Worm (Caenorhabditis elegans): ENCODE results near the gene AH6.3.

The AH6.3 gene

DNA sequence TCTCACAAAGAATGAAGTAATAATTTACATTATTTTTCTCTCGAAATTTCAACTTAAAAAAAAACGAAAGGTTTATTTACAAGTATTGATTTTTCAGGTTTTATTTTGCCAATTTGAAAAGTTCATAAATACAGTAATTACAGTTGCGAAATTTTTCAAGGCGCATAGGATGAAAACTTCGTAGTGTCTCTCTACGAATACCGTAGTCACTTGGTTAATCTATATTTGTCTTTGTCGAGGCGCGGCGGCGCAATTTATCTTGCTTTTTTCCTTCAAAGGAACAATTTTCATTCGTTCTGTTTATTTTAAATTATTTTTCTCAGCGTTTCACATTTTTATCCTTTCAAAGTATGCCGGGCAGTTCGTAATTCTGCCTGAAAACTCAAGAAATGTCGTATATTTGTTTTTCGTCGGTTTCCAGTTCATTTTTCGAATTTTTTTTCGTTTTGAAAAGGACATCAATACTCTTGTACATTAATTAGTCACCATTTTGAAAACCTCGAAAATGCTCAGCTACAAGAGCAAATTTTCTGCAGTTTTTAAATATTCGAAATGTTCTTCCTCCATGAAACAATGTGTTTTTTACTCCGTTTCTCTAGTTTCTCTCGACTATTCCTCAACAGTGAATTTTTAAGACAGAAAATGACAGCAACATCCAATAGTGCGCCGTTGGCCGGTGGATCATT, 4.8 kb downstream of the AH6.3 start, which contains the start of gene mex-6:
Gene mex-6 (plus strand): TSS at position 636 of the 686 bp plus-strand sequence.
- TF ChIP-seq M03D4.4 (tag; optimal IDR thresholded peaks at IDR 0.05) (no peak), hlh-1 (tag; optimal IDR thresholded peaks at IDR 0.05) (no peak), mep-1 (tag; optimal IDR thresholded peaks at IDR 0.05) (no peak), lsy-2 (tag; optimal IDR thresholded peaks at IDR 0.05) (no peak), nhr-28 (tag; optimal IDR thresholded peaks at IDR 0.05) (no peak), ceh-43 (GFP tag; optimal IDR thresholded peaks at IDR 0.05) (no peak), flh-1 (GFP tag; optimal IDR thresholded peaks at IDR 0.05) (no peak), zip-8 (tag; optimal IDR thresholded peaks at IDR 0.05) (no peak), snpc-4 (tag; optimal IDR thresholded peaks at IDR 0.05) (no peak), blmp-1 (tag; optimal IDR thresholded peaks at IDR 0.05) (no peak), unc-39 (tag; optimal IDR thresholded peaks at IDR 0.05) (no peak), nhr-76 (tag; optimal IDR thresholded peaks at IDR 0.05) (no peak)

DNA sequence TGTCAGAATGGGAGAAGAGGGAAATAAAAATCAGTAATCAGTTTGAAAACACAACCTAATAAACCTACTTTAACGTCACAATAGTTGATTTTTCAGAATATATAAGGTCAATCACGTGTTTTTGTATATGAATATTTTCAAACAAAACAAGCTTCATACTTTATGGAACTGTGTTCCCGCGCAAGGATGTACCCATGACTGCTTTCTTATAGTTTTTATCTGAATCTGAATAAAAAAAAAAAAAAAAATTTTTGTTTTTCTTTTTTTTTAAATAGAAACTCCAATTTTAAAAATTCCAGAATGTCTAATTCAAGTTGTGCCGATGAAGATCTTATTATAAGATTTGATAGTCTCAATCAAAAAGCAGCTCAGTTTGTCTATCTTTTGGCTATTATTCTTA, 9.6 kb downstream of the AH6.3 start, which contains the start of gene sra-2:
Gene sra-2 (plus strand): TSS at position 301 of the 400 bp plus-strand sequence.
- TF ChIP-seq M03D4.4 (tag; optimal IDR thresholded peaks at IDR 0.05) (no peak), lin-13 (tag; optimal IDR thresholded peaks at IDR 0.05) (no peak), cnd-1 (tag; optimal IDR thresholded peaks at IDR 0.05) (no peak), nhr-2 (tag; optimal IDR thresholded peaks at IDR 0.05) (no peak), ces-1 (GFP tag; optimal IDR thresholded peaks at IDR 0.05) (no peak), nhr-237 (tag; optimal IDR thresholded peaks at IDR 0.05) (no peak), mls-2 (tag; optimal IDR thresholded peaks at IDR 0.05) (no peak), tbx-8 (GFP tag; optimal IDR thresholded peaks at IDR 0.05) (no peak), ceh-43 (GFP tag; optimal IDR thresholded peaks at IDR 0.05) (no peak), bed-3 (GFP tag; optimal IDR thresholded peaks at IDR 0.05) (no peak), hlh-1 (tag; optimal IDR thresholded peaks at IDR 0.05) (no peak), ztf-11 (tag; optimal IDR thresholded peaks at IDR 0.05) (no peak), sem-2 (GFP tag; optimal IDR thresholded peaks at IDR 0.05) (no peak), blmp-1 (tag; optimal IDR thresholded peaks at IDR 0.05) (no peak), zip-8 (tag; optimal IDR thresholded peaks at IDR 0.05) (no peak), ceh-83 (GFP tag; optimal IDR thresholded peaks at IDR 0.05) (no peak), sptf-1 (tag; optimal IDR thresholded peaks at IDR 0.05) (no peak), unc-39 (tag; optimal IDR thresholded peaks at IDR 0.05) (no peak)

DNA sequence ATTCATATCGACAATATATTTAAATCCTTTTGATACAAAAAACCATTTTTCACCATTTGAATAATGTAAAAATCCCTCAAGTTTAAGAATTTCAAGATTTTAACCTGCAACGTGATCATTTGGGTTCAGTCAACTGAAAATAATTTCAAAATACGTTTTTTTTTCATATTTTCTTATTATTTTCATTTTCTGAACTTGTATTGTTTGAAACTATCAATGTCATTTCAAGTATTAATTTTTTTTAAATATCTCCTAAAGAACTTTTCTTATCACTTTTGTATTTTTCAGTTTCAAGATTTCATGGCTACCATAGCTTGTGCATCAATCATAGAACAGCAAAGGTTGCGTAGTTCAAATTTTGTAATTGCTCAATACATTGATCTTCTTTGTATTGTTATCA, 13.2 kb downstream of the AH6.3 start, which contains the start of gene sra-9:
Gene sra-9 (plus strand): TSS at position 301 of the 400 bp plus-strand sequence.
- TF ChIP-seq unc-39 (tag; optimal IDR thresholded peaks at IDR 0.05) (no peak), M03D4.4 (tag; optimal IDR thresholded peaks at IDR 0.05) (no peak), nhr-76 (tag; optimal IDR thresholded peaks at IDR 0.05) (no peak), cnd-1 (tag; optimal IDR thresholded peaks at IDR 0.05) (no peak), mep-1 (tag; optimal IDR thresholded peaks at IDR 0.05) (no peak), elt-3 (tag; optimal IDR thresholded peaks at IDR 0.05) (no peak), zip-8 (tag; optimal IDR thresholded peaks at IDR 0.05) (no peak), ceh-43 (GFP tag; optimal IDR thresholded peaks at IDR 0.05) (no peak), lin-32 (GFP tag; optimal IDR thresholded peaks at IDR 0.05) (no peak), snpc-4 (tag; optimal IDR thresholded peaks at IDR 0.05) (no peak)

DNA sequence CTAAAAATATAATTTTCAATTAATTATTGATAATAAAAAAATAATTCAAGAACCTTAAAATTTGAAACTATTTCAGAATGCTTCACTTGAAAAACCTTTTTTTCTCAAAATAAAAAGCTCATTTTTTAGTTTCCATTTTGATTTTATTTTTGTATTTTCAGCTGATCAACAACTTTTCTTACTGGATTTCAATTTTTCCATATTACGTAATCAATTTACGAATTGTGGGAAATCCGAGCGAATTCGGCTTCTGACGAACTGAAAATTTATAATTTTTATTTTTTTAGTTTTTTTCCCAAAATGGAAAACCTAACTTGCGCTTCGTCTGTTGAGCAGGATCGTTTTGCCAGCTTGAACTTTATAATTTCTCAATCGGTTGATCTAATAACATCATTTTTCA, 18.6 kb downstream of the AH6.3 start, which contains the start of gene sra-8:
Gene sra-8 (plus strand): TSS at position 301 of the 400 bp plus-strand sequence.
- TF ChIP-seq drap-1 (GFP tag; optimal IDR thresholded peaks at IDR 0.05), result no peak
- peak; percentile 51 for TF ChIP-seq zip-8 (tag; optimal IDR thresholded peaks at IDR 0.05)

DNA sequence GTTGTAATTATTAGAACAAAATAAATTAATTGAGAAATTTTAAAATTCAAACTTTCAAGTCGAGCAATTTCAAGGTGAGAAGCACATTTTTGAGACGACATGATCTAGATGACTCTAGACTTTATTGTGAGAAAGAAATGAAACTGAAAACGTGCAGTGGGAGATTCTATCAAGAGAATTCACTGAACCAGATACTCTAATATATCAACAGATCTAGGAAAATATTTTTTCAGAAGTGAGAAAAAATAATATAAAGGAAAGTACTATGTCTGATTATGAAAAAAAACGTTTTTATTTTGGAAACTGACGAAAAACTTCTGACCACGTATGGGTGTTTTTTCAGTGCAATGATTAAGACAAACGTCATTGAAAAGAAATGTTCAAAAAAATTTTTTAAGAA, 21.9 kb downstream of the AH6.3 start, which contains the start of gene sra-3:
Gene sra-3 (minus strand): TSS at position 101 of the 400 bp plus-strand sequence.
- no peak for TF ChIP-seq ces-1 (GFP tag; optimal IDR thresholded peaks at IDR 0.05)
- no peak for TF ChIP-seq ceh-43 (GFP tag; optimal IDR thresholded peaks at IDR 0.05)
- no peak for TF ChIP-seq tbx-8 (GFP tag; optimal IDR thresholded peaks at IDR 0.05)
- no peak for TF ChIP-seq nhr-76 (tag; optimal IDR thresholded peaks at IDR 0.05)
- TF ChIP-seq elt-1 (tag; optimal IDR thresholded peaks at IDR 0.05; ENCODE audit: borderline replicate concordance, insufficient read depth), result no peak
- no peak for TF ChIP-seq snpc-4 (tag; optimal IDR thresholded peaks at IDR 0.05)
- TF ChIP-seq M03D4.4 (tag; optimal IDR thresholded peaks at IDR 0.05), result no peak
- no peak for TF ChIP-seq flh-1 (GFP tag; optimal IDR thresholded peaks at IDR 0.05)

DNA sequence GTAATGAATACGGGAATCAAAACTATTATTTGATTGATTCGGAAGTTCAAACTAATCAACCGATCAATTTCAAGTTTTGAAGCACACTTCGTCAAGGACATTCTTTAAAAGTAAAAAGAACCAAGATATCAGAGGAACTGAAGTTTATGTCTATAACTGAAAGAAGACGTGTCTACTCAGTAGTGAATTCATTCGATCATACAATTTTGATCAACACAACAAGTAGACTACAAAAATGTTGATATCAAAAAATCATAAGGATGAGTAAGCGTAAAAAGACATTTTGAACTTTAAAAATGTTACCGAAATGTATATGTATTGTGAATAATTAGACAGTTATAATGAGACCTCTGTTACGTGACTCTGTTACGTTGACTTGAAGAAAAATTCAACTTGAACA, 23.9 kb downstream of the AH6.3 start, which contains the start of gene sra-4:
Gene sra-4 (minus strand): TSS at position 101 of the 400 bp plus-strand sequence.
- TF ChIP-seq mls-2 (tag; optimal IDR thresholded peaks at IDR 0.05) (no peak), hlh-1 (tag; optimal IDR thresholded peaks at IDR 0.05) (no peak), cnd-1 (tag; optimal IDR thresholded peaks at IDR 0.05) (no peak), lin-13 (tag; optimal IDR thresholded peaks at IDR 0.05) (no peak), tbx-8 (GFP tag; optimal IDR thresholded peaks at IDR 0.05) (no peak), elt-3 (tag; optimal IDR thresholded peaks at IDR 0.05) (no peak), mab-5 (tag; optimal IDR thresholded peaks at IDR 0.05) (no peak), mep-1 (tag; optimal IDR thresholded peaks at IDR 0.05) (no peak), ztf-11 (tag; optimal IDR thresholded peaks at IDR 0.05) (no peak), ces-1 (GFP tag; optimal IDR thresholded peaks at IDR 0.05) (no peak)
